Worm (Caenorhabditis elegans) whole organism, L4 larva: ENCODE data around the gene clec-63.

Source experiments
- D1046.2 ChIP-seq: fragments of 200-800 bp; sonication (Bioruptor generic); IDR thresholded peaks from 2 replicates; pipeline ENCODE4 v1.3.6; 2022; ENCODE audit warnings: missing genetic modification characterization, missing compliant biosample characterization
- R02D3.7 ChIP-seq: fragments of 150-350 bp; sonication (generic microtip); optimal IDR thresholded peaks from 3 replicates; lab custom pipeline; 2014; ENCODE audit warnings: missing biosample characterization, missing genetic modification characterization
- arid-1 ChIP-seq: fragments of 200-800 bp; sonication (Bioruptor generic); conservative IDR thresholded peaks from 2 replicates; pipeline ENCODE4 v1.3.6; 2022; ENCODE audit warnings: missing genetic modification reagents, missing genetic modification characterization, missing compliant biosample characterization
- ceh-20 ChIP-seq: fragments of 200-800 bp; sonication (Bioruptor generic); IDR thresholded peaks from 2 replicates; pipeline ENCODE4 v1.3.6; 2022; ENCODE audit warnings: missing genetic modification reagents, missing genetic modification characterization, missing compliant biosample characterization
- ceh-44 ChIP-seq: fragments of 200-800 bp; sonication (Bioruptor generic); IDR thresholded peaks from 2 replicates; pipeline ENCODE4 v1.3.6; 2022; ENCODE audit warnings: missing genetic modification reagents, missing genetic modification characterization, missing compliant biosample characterization
- ces-1 ChIP-seq: fragments of 150-350 bp; sonication (generic microtip); optimal IDR thresholded peaks from 4 replicates; lab custom pipeline; 2014; ENCODE audit warnings: missing biosample characterization, missing genetic modification reagents, missing genetic modification characterization
- daf-16 ChIP-seq, 3 experiments: sonication (generic microtip); optimal IDR thresholded peaks; 2 replicates each; lab custom pipeline; 2016 to 2017; ENCODE audit warnings: missing genetic modification characterization in 3 of 3, missing genetic modification reagents in 3 of 3, mild to moderate bottlenecking in 2 of 3, missing compliant biosample characterization in 2 of 3, missing biosample characterization in 1 of 3, moderate library complexity in 1 of 3
- daf-19 ChIP-seq: fragments of 200-800 bp; sonication (Bioruptor generic); conservative IDR thresholded peaks from 2 replicates; pipeline ENCODE4 v1.3.6; 2022; ENCODE audit warnings: missing genetic modification characterization, missing compliant biosample characterization
- daf-8 ChIP-seq: fragments of 200-800 bp; sonication (Bioruptor generic); IDR thresholded peaks from 2 replicates; pipeline ENCODE4 v1.3.6; 2022; ENCODE audit warnings: missing genetic modification characterization, missing compliant biosample characterization
- dmd-6 ChIP-seq: fragments of 200-800 bp; sonication (Bioruptor generic); IDR thresholded peaks from 2 replicates; pipeline ENCODE4 v1.3.6; 2022; ENCODE audit warnings: missing genetic modification reagents, missing genetic modification characterization, missing compliant biosample characterization
- dmd-8 ChIP-seq: fragments of 200-800 bp; sonication (Bioruptor generic); IDR thresholded peaks from 2 replicates; pipeline ENCODE4 v1.3.6; 2022; ENCODE audit warnings: missing genetic modification characterization, missing compliant biosample characterization
- dmd-9 ChIP-seq: fragments of 200-800 bp; sonication (Bioruptor generic); IDR thresholded peaks from 2 replicates; pipeline ENCODE4 v1.3.6; 2022; ENCODE audit warnings: missing genetic modification reagents, missing genetic modification characterization, missing compliant biosample characterization
- dve-1 ChIP-seq: sonication (generic microtip); optimal IDR thresholded peaks from 2 replicates; lab custom pipeline; 2017; ENCODE audit warnings: antibody characterized with exemption, mild to moderate bottlenecking, missing genetic modification characterization, missing compliant biosample characterization; ENCODE audit not compliant: insufficient read depth
- egl-43 ChIP-seq: fragments of 200-800 bp; sonication (Bioruptor generic); IDR thresholded peaks from 2 replicates; pipeline ENCODE4 v1.3.6; 2022; ENCODE audit warnings: missing genetic modification reagents, missing genetic modification characterization, missing compliant biosample characterization
- hif-1 ChIP-seq, 2 experiments: sonication (generic microtip); optimal IDR thresholded peaks; 2 replicates each; lab custom pipeline; 2016 to 2017; ENCODE audit warnings: missing compliant biosample characterization in 2 of 2, missing genetic modification characterization in 2 of 2, missing genetic modification reagents in 2 of 2, missing genotype in 2 of 2, mild to moderate bottlenecking in 1 of 2
- hlh-11 ChIP-seq: fragments of 200-800 bp; sonication (Bioruptor generic); optimal IDR thresholded peaks from 2 replicates; lab custom pipeline; 2018; ENCODE audit warnings: mild to moderate bottlenecking, missing genetic modification characterization, missing compliant biosample characterization
- jun-1 ChIP-seq: fragments of 150-350 bp; optimal IDR thresholded peaks from 2 replicates; lab custom pipeline; 2014; ENCODE audit warnings: missing biosample characterization, missing genetic modification reagents, missing genetic modification characterization
- lin-29 ChIP-seq: fragments of 200-800 bp; sonication (Bioruptor generic); IDR thresholded peaks from 2 replicates; pipeline ENCODE4 v1.3.6; 2022; ENCODE audit warnings: missing genetic modification reagents, missing genetic modification characterization, missing compliant biosample characterization
- lin-39 ChIP-seq: fragments of 150-350 bp; optimal IDR thresholded peaks from 2 replicates; lab custom pipeline; 2014; ENCODE audit warnings: missing biosample characterization, missing genetic modification reagents, missing genetic modification characterization
- nhr-11 ChIP-seq: fragments of 150-350 bp; optimal IDR thresholded peaks from 2 replicates; lab custom pipeline; 2014; ENCODE audit warnings: missing biosample characterization, missing genetic modification characterization
- nhr-28 ChIP-seq: fragments of 150-350 bp; optimal IDR thresholded peaks from 2 replicates; lab custom pipeline; 2014; ENCODE audit warnings: missing biosample characterization, missing genetic modification characterization
- nhr-41 ChIP-seq: fragments of 200-800 bp; sonication (Bioruptor generic); IDR thresholded peaks from 2 replicates; pipeline ENCODE4 v1.3.6; 2022; ENCODE audit warnings: missing genetic modification reagents, missing genetic modification characterization, missing compliant biosample characterization
- nhr-48 ChIP-seq: sonication (generic microtip); optimal IDR thresholded peaks from 2 replicates; lab custom pipeline; 2016; ENCODE audit warnings: mild to moderate bottlenecking, missing genetic modification characterization, missing compliant biosample characterization
- nhr-6 ChIP-seq: fragments of 150-350 bp; optimal IDR thresholded peaks from 2 replicates; lab custom pipeline; 2014; ENCODE audit warnings: missing biosample characterization, missing genetic modification characterization
- pqm-1 ChIP-seq: sonication (generic microtip); optimal IDR thresholded peaks from 2 replicates; lab custom pipeline; 2017; ENCODE audit warnings: missing biosample characterization, missing genetic modification characterization
- rbr-2 ChIP-seq: sonication (generic microtip); optimal IDR thresholded peaks from 2 replicates; lab custom pipeline; 2016; ENCODE audit warnings: missing genotype, missing genetic modification characterization, missing compliant biosample characterization
- snpc-1.2 ChIP-seq: fragments of 200-800 bp; sonication (Bioruptor generic); IDR thresholded peaks from 2 replicates; pipeline ENCODE4 v1.3.6; 2022; ENCODE audit warnings: missing genetic modification reagents, missing genetic modification characterization, missing compliant biosample characterization
- snpc-4 ChIP-seq: fragments of 150-350 bp; optimal IDR thresholded peaks from 2 replicates; lab custom pipeline; 2014; ENCODE audit warnings: missing biosample characterization, missing genetic modification characterization
- spr-1 ChIP-seq: sonication (generic microtip); optimal IDR thresholded peaks from 2 replicates; lab custom pipeline; 2016; ENCODE audit warnings: mild to moderate bottlenecking, missing genetic modification characterization, missing compliant biosample characterization
- spr-3 ChIP-seq: fragments of 200-800 bp; sonication (Bioruptor generic); optimal IDR thresholded peaks from 2 replicates; lab custom pipeline; 2018; ENCODE audit warnings: mild to moderate bottlenecking, missing genetic modification characterization, missing compliant biosample characterization
- unc-39 ChIP-seq: sonication (generic microtip); optimal IDR thresholded peaks from 2 replicates; lab custom pipeline; 2017; ENCODE audit warnings: missing biosample characterization, missing genetic modification characterization
- unc-62 ChIP-seq, 3 experiments: fragments of 150-350 bp in 1 of 3; sonication (generic microtip); optimal IDR thresholded peaks in 2 of 3; peaks in 1 of 3; 1 replicate in 1 of 3; 2 replicates in 2 of 3; lab custom pipeline; 2014 to 2017; ENCODE audit warnings: missing biosample characterization in 3 of 3, missing genetic modification characterization in 3 of 3, missing genetic modification reagents in 3 of 3, missing genotype in 1 of 3
- vab-7 ChIP-seq: fragments of 200-800 bp; sonication (Bioruptor generic); IDR thresholded peaks from 2 replicates; pipeline ENCODE4 v1.3.6; 2022; ENCODE audit warnings: missing genetic modification reagents, missing genetic modification characterization, missing compliant biosample characterization

The clec-63 gene

DNA sequence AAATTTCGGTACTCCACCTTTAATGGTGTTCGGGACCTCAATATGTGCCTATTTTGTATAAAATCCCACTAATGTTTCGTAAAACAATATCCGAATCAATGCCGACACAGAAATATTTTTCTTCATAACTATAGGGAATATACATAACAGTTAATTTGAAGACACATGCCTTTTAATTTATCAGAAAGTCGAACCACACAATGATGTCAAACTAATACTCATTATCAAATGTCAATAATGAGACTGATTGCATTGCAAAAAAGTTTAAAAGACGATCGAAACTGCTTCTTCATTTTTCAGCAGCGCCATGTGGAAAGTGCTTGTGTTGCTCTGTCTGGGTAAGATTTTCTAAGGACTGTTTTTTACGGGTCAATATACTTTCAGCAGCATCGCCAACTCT is 5.6 kb downstream of the clec-63 start, which contains the start of gene clec-65:
TSS of gene clec-65 (plus strand) at position 301 of the 400 bp plus-strand sequence.
- TF ChIP-seq lin-29 (GFP tag; lab: Robert Waterston, UW) (no peak), nhr-28 (tag; lab: Kevin White, UChicago) (peak; percentile 39), nhr-48 (no peak), snpc-4 (tag; lab: Kevin White, UChicago) (no peak), nhr-11 (no peak), hlh-11 (tag; lab: Kevin White, UChicago) (peak; percentile 2), lin-39 (tag; lab: Kevin White, UChicago) (no peak), egl-43 (GFP tag; lab: Robert Waterston, UW) (no peak), dve-1 (no peak), hif-1 (tag; optimal IDR thresholded peaks at IDR 0.05; lab: Kevin White, UChicago) (no peak), spr-3 (GFP tag; lab: Kevin White, UChicago) (no peak), rbr-2 (tag; lab: Kevin White, UChicago) (no peak), nhr-41 (GFP tag; lab: Robert Waterston, UW) (no peak), ceh-44 (GFP tag; lab: Robert Waterston, UW) (no peak), ces-1 (no peak), R02D3.7 (no peak), D1046.2 (GFP tag; lab: Robert Waterston, UW) (no peak), snpc-1.2 (GFP tag; lab: Robert Waterston, UW) (no peak), dmd-8 (GFP tag; lab: Robert Waterston, UW) (no peak), arid-1 (GFP tag; lab: Robert Waterston, UW) (no peak), daf-8 (no peak), vab-7 (GFP tag; lab: Robert Waterston, UW) (no peak), dmd-6 (GFP tag; lab: Robert Waterston, UW) (peak; percentile 12; the same call in 1 of the 2 replicates), pqm-1 (tag; lab: Kevin White, UChicago) (peak; percentile 47), spr-1 (no peak)

DNA sequence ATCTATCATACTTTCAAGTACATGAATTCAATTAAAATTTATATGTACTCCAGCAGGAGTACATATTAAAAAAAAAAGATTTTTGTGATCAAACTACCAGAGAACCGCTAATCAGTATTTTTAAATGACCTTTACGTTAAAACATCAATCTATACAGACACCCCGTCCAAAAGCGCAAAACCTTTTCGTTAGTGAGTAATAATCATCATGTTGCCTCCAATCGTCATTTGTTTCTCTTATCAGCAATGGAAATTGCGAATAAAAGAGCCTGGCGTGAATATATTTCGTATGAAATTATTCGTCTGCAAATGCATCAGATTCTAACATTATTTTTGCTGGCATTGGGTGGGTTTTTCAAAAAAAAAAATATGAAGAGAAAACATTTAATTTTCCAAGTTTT is 8.7 kb downstream of the clec-63 start, which contains the start of gene clec-66:
TSS of gene clec-66 (plus strand) at position 225 of the 400 bp plus-strand sequence.
- TF ChIP-seq ceh-20 (GFP tag; lab: Robert Waterston, UW) (no peak), dmd-6 (GFP tag; lab: Robert Waterston, UW) (peak; percentile 47; the same call in 1 of the 2 replicates), pqm-1 (tag; lab: Kevin White, UChicago) (peak; percentile 67), nhr-6 (peak; percentile 30)

DNA sequence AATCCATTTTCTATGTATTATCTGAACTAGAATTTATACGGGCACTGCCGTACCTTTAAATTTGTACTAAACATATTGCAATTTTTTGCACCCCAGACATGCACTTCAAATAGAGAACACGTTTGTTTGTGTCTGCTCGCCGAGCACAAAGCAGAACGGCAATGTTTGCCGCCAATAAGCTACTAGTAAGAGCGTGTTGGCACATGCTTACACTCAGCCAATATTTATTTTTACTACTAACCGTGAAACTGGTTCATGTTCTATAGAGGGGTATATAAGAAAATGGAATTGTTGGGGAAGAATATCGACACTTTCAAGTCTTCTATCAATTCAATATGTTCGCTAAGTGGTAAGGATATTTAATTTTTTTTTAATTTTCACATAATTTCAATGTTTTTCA is 11.6 kb downstream of the clec-63 start, which contains the start of gene nspb-11:
TSS of gene nspb-11 (plus strand) at position 301 of the 400 bp plus-strand sequence.
- TF ChIP-seq dmd-9 (GFP tag; lab: Robert Waterston, UW) (no peak), daf-19 (GFP tag; lab: Robert Waterston, UW) (no peak), daf-16 (GFP tag; optimal IDR thresholded peaks at IDR 0.05; lab: Kevin White, UChicago) (no peak), daf-16 (tag; optimal IDR thresholded peaks at IDR 0.05; lab: Kevin White, UChicago) (no peak), dmd-8 (GFP tag; lab: Robert Waterston, UW) (no peak), unc-62 (GFP tag; optimal IDR thresholded peaks at IDR 0.05 in 1 of 2; lab: Kevin White, UChicago) (peak in 1 of 2 experiments; percentile 13), unc-62 (tag; optimal IDR thresholded peaks at IDR 0.05; lab: Kevin White, UChicago) (no peak), jun-1 (tag; lab: Kevin White, UChicago) (no peak)

DNA sequence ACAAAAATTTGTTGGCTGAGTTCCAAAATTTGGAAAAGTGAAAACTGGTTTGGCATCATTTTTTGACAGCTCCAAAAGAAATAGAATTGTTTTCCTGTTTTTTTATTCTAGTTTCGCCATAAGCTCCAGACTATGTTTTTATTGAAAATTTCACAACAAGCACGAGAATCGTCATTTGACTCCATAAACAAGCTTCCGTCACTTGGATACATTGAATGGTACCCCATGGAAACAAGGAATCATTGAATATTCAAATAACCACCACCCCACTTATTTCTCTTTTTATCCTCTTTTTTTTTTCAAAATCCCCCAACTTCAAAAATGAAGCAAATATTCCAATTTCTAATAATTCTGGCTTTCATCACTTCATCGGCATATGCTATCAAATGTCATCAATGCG is 13.3 kb downstream of the clec-63 start, which contains the start of gene ddn-2:
TSS of gene ddn-2 (plus strand) at position 301 of the 400 bp plus-strand sequence.
- TF ChIP-seq unc-39 (tag; lab: Kevin White, UChicago) (no peak), ces-1 (no peak), hif-1 (tag; optimal IDR thresholded peaks at IDR 0.05; lab: Kevin White, UChicago) (no peak)
